Worm (Caenorhabditis elegans) whole organism, L4 larva: ENCODE results near the gene msp-36.

ENCODE experiments used
- D1046.2 ChIP-seq: fragments of 200-800 bp; sonication (Bioruptor generic); IDR thresholded peaks from 2 replicates; pipeline ENCODE4 v1.3.6; 2022; ENCODE audit warnings: missing genetic modification characterization, missing compliant biosample characterization
- F10B5.3 ChIP-seq: sonication (generic microtip); optimal IDR thresholded peaks from 2 replicates; lab custom pipeline; 2016; ENCODE audit warnings: mild to moderate bottlenecking, missing genetic modification characterization, missing compliant biosample characterization
- F37D6.2 ChIP-seq: sonication (generic microtip); optimal IDR thresholded peaks from 2 replicates; lab custom pipeline; 2016; ENCODE audit warnings: mild to moderate bottlenecking, missing genetic modification characterization, missing compliant biosample characterization
- F49E8.2 ChIP-seq: sonication (generic microtip); optimal IDR thresholded peaks from 2 replicates; lab custom pipeline; 2016; ENCODE audit warnings: missing compliant biosample characterization, mild to moderate bottlenecking, missing genetic modification characterization, borderline replicate concordance
- R02D3.7 ChIP-seq: fragments of 150-350 bp; sonication (generic microtip); optimal IDR thresholded peaks from 3 replicates; lab custom pipeline; 2014; ENCODE audit warnings: missing biosample characterization, missing genetic modification characterization
- T20F7.1 ChIP-seq: fragments of 200-800 bp; sonication (Bioruptor generic); optimal IDR thresholded peaks from 2 replicates; lab custom pipeline; 2018; ENCODE audit warnings: mild to moderate bottlenecking, missing genetic modification characterization, missing compliant biosample characterization
- T26A8.4 ChIP-seq: fragments of 200-800 bp; sonication (Bioruptor generic); IDR thresholded peaks from 2 replicates; pipeline ENCODE4 v1.3.6; 2022; ENCODE audit warnings: missing genetic modification characterization, missing compliant biosample characterization
- Y48G9A.11 ChIP-seq: fragments of 200-800 bp; sonication (Bioruptor generic); IDR thresholded peaks from 2 replicates; pipeline ENCODE4 v1.3.6; 2022; ENCODE audit warnings: missing genetic modification reagents, missing genetic modification characterization, missing compliant biosample characterization
- ZK337.2 ChIP-seq: fragments of 200-800 bp; sonication (Bioruptor generic); IDR thresholded peaks from 2 replicates; pipeline ENCODE4 v1.3.6; 2022; ENCODE audit warnings: missing genetic modification reagents, missing genetic modification characterization, missing compliant biosample characterization
- aha-1 ChIP-seq: fragments of 150-350 bp; peaks from one replicate; lab custom pipeline; 2014; ENCODE audit warnings: missing biosample characterization, missing genetic modification characterization
- ama-1 ChIP-seq: fragments of 150-350 bp; optimal IDR thresholded peaks from 2 replicates; lab custom pipeline; 2014; ENCODE audit warnings: inconsistent platforms, mixed read lengths
- ceh-28 ChIP-seq: fragments of 150-350 bp; optimal IDR thresholded peaks from 2 replicates; lab custom pipeline; 2014; ENCODE audit warnings: missing biosample characterization, missing genetic modification reagents, missing genetic modification characterization
- ceh-32 ChIP-seq: sonication (generic microtip); optimal IDR thresholded peaks from 2 replicates; lab custom pipeline; 2016; ENCODE audit warnings: mild to moderate bottlenecking, missing genetic modification characterization, missing compliant biosample characterization; ENCODE audit not compliant: poor library complexity
- ceh-44 ChIP-seq: fragments of 200-800 bp; sonication (Bioruptor generic); IDR thresholded peaks from 2 replicates; pipeline ENCODE4 v1.3.6; 2022; ENCODE audit warnings: missing genetic modification reagents, missing genetic modification characterization, missing compliant biosample characterization
- ceh-82 ChIP-seq: sonication (generic microtip); optimal IDR thresholded peaks from 2 replicates; lab custom pipeline; 2017; ENCODE audit warnings: missing biosample characterization, missing genetic modification characterization
- daf-19 ChIP-seq: fragments of 200-800 bp; sonication (Bioruptor generic); conservative IDR thresholded peaks from 2 replicates; pipeline ENCODE4 v1.3.6; 2022; ENCODE audit warnings: missing genetic modification characterization, missing compliant biosample characterization
- daf-8 ChIP-seq: fragments of 200-800 bp; sonication (Bioruptor generic); IDR thresholded peaks from 2 replicates; pipeline ENCODE4 v1.3.6; 2022; ENCODE audit warnings: missing genetic modification characterization, missing compliant biosample characterization
- dmd-6 ChIP-seq: fragments of 200-800 bp; sonication (Bioruptor generic); IDR thresholded peaks from 2 replicates; pipeline ENCODE4 v1.3.6; 2022; ENCODE audit warnings: missing genetic modification reagents, missing genetic modification characterization, missing compliant biosample characterization
- dmd-9 ChIP-seq: fragments of 200-800 bp; sonication (Bioruptor generic); IDR thresholded peaks from 2 replicates; pipeline ENCODE4 v1.3.6; 2022; ENCODE audit warnings: missing genetic modification reagents, missing genetic modification characterization, missing compliant biosample characterization
- dpl-1 ChIP-seq: fragments of 150-350 bp; optimal IDR thresholded peaks from 2 replicates; lab custom pipeline; 2014; ENCODE audit warnings: missing biosample characterization, missing genetic modification reagents, missing genetic modification characterization
- duxl-1 ChIP-seq: sonication (generic microtip); optimal IDR thresholded peaks from 2 replicates; lab custom pipeline; 2016; ENCODE audit warnings: mild to moderate bottlenecking, missing genetic modification characterization, moderate library complexity, missing compliant biosample characterization; ENCODE audit not compliant: poor library complexity
- dve-1 ChIP-seq: sonication (generic microtip); optimal IDR thresholded peaks from 2 replicates; lab custom pipeline; 2017; ENCODE audit warnings: antibody characterized with exemption, mild to moderate bottlenecking, missing genetic modification characterization, missing compliant biosample characterization; ENCODE audit not compliant: insufficient read depth
- egl-27 ChIP-seq: sonication (generic microtip); optimal IDR thresholded peaks from 3 replicates; lab custom pipeline; 2017; ENCODE audit warnings: missing biosample characterization, missing genetic modification reagents, missing genetic modification characterization
- gei-8 ChIP-seq: fragments of 200-800 bp; sonication (Bioruptor generic); optimal IDR thresholded peaks from 2 replicates; lab custom pipeline; 2018; ENCODE audit warnings: mild to moderate bottlenecking, missing genetic modification characterization, missing compliant biosample characterization
- hif-1 ChIP-seq, 2 experiments: sonication (generic microtip); optimal IDR thresholded peaks; 2 replicates each; lab custom pipeline; 2016 to 2017; ENCODE audit warnings: missing compliant biosample characterization in 2 of 2, missing genetic modification characterization in 2 of 2, missing genetic modification reagents in 2 of 2, missing genotype in 2 of 2, mild to moderate bottlenecking in 1 of 2
- hlh-11 ChIP-seq: fragments of 200-800 bp; sonication (Bioruptor generic); optimal IDR thresholded peaks from 2 replicates; lab custom pipeline; 2018; ENCODE audit warnings: mild to moderate bottlenecking, missing genetic modification characterization, missing compliant biosample characterization
- hlh-30 ChIP-seq: sonication (generic microtip); optimal IDR thresholded peaks from 2 replicates; lab custom pipeline; 2017; ENCODE audit warnings: antibody characterized with exemption, mild to moderate bottlenecking, missing genetic modification characterization, missing compliant biosample characterization; ENCODE audit not compliant: insufficient read depth
- hmg-1.1 ChIP-seq: fragments of 200-800 bp; sonication (Bioruptor generic); IDR thresholded peaks from 2 replicates; pipeline ENCODE4 v1.3.6; 2022; ENCODE audit warnings: missing genetic modification reagents, missing genetic modification characterization, missing compliant biosample characterization
- jun-1 ChIP-seq: fragments of 150-350 bp; optimal IDR thresholded peaks from 2 replicates; lab custom pipeline; 2014; ENCODE audit warnings: missing biosample characterization, missing genetic modification reagents, missing genetic modification characterization
- lin-38 ChIP-seq: fragments of 200-800 bp; sonication (Bioruptor generic); IDR thresholded peaks from 2 replicates; pipeline ENCODE4 v1.3.6; 2022; ENCODE audit warnings: missing genetic modification reagents, missing genetic modification characterization, missing compliant biosample characterization
- lin-39 ChIP-seq: fragments of 150-350 bp; optimal IDR thresholded peaks from 2 replicates; lab custom pipeline; 2014; ENCODE audit warnings: missing biosample characterization, missing genetic modification reagents, missing genetic modification characterization
- lsy-2 ChIP-seq, 2 experiments: fragments of 150-350 bp in 1 of 2; sonication (generic microtip) in 1 of 2; optimal IDR thresholded peaks; 2 replicates each; lab custom pipeline; 2014 to 2017; ENCODE audit warnings: missing biosample characterization in 2 of 2, missing genetic modification characterization in 2 of 2
- madf-5 ChIP-seq, 2 experiments: fragments of 200-800 bp; sonication (Bioruptor generic); IDR thresholded peaks; 2 replicates each; pipeline ENCODE4 v1.3.6; 2022; ENCODE audit warnings: missing compliant biosample characterization in 2 of 2, missing genetic modification characterization in 2 of 2
- mep-1 ChIP-seq: fragments of 150-350 bp; sonication (generic microtip); optimal IDR thresholded peaks from 3 replicates; lab custom pipeline; 2014; ENCODE audit warnings: missing biosample characterization, missing genetic modification characterization
- mxl-2 ChIP-seq: fragments of 200-800 bp; sonication (Bioruptor generic); conservative IDR thresholded peaks from 2 replicates; pipeline ENCODE4 v1.3.6; 2022; ENCODE audit warnings: missing genetic modification reagents, missing genetic modification characterization, missing compliant biosample characterization
- nhr-102 ChIP-seq: sonication (generic microtip); optimal IDR thresholded peaks from 2 replicates; lab custom pipeline; 2016; ENCODE audit warnings: mild to moderate bottlenecking, missing genetic modification characterization, moderate library complexity, missing compliant biosample characterization
- nhr-237 ChIP-seq: sonication (generic microtip); optimal IDR thresholded peaks from 2 replicates; lab custom pipeline; 2017; ENCODE audit warnings: missing biosample characterization, missing genetic modification characterization
- nhr-41 ChIP-seq: fragments of 200-800 bp; sonication (Bioruptor generic); IDR thresholded peaks from 2 replicates; pipeline ENCODE4 v1.3.6; 2022; ENCODE audit warnings: missing genetic modification reagents, missing genetic modification characterization, missing compliant biosample characterization
- nhr-42 ChIP-seq: fragments of 200-800 bp; sonication (Bioruptor generic); IDR thresholded peaks from 2 replicates; pipeline ENCODE4 v1.3.6; 2022; ENCODE audit warnings: missing genetic modification characterization, missing compliant biosample characterization
- nhr-6 ChIP-seq: fragments of 150-350 bp; optimal IDR thresholded peaks from 2 replicates; lab custom pipeline; 2014; ENCODE audit warnings: missing biosample characterization, missing genetic modification characterization
- nhr-76 ChIP-seq: fragments of 150-350 bp; optimal IDR thresholded peaks from 2 replicates; lab custom pipeline; 2014; ENCODE audit warnings: missing biosample characterization, missing genetic modification characterization
- nhr-77 ChIP-seq: fragments of 150-350 bp; optimal IDR thresholded peaks from 2 replicates; lab custom pipeline; 2014; ENCODE audit warnings: missing biosample characterization, missing genetic modification characterization
- php-3 ChIP-seq: fragments of 200-800 bp; sonication (Bioruptor generic); IDR thresholded peaks from 2 replicates; pipeline ENCODE4 v1.3.6; 2022; ENCODE audit warnings: missing genetic modification reagents, missing genetic modification characterization, missing compliant biosample characterization
- saeg-2 ChIP-seq: fragments of 200-800 bp; sonication (Bioruptor generic); IDR thresholded peaks from 2 replicates; pipeline ENCODE4 v1.3.6; 2022; ENCODE audit warnings: missing genetic modification reagents, missing genetic modification characterization, missing compliant biosample characterization
- set-16 ChIP-seq: fragments of 200-800 bp; sonication (Bioruptor generic); IDR thresholded peaks from 2 replicates; pipeline ENCODE4 v1.3.6; 2022; ENCODE audit warnings: missing genetic modification reagents, missing genetic modification characterization, missing compliant biosample characterization
- tra-1 ChIP-seq: fragments of 200-800 bp; sonication (Bioruptor generic); IDR thresholded peaks from 2 replicates; pipeline ENCODE4 v1.3.6; 2022; ENCODE audit warnings: missing genetic modification reagents, missing genetic modification characterization, missing compliant biosample characterization
- vab-7 ChIP-seq: fragments of 200-800 bp; sonication (Bioruptor generic); IDR thresholded peaks from 2 replicates; pipeline ENCODE4 v1.3.6; 2022; ENCODE audit warnings: missing genetic modification reagents, missing genetic modification characterization, missing compliant biosample characterization
- zag-1 ChIP-seq: fragments of 150-350 bp; optimal IDR thresholded peaks from 2 replicates; lab custom pipeline; 2014; ENCODE audit warnings: missing biosample characterization, missing genetic modification characterization
- zip-11 ChIP-seq: fragments of 200-800 bp; sonication (Bioruptor generic); IDR thresholded peaks from 2 replicates; pipeline ENCODE4 v1.3.6; 2022; ENCODE audit warnings: missing genetic modification characterization, missing compliant biosample characterization
- ztf-7 ChIP-seq: fragments of 150-350 bp; optimal IDR thresholded peaks from 2 replicates; lab custom pipeline; 2014; ENCODE audit warnings: missing biosample characterization, missing genetic modification characterization

Gene msp-36

DNA sequence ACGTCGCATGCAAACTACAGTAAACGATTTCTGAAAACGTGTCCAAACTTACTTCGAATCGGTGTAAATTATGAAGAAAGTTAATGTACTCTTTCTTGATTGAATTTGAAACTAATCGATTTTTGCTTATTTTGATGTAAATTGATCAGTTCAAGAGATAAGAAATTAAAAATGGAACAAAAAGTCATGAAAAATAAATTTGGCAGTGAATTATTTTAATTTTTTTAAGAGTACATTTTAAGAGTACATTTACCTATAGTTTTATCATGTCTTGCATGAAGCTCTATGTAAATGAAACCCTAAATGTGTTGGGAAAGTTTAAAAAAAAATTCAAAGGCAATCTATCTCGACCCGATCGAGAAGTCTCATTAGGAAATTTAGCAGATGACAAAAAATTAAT is 39.1 kb upstream of the msp-36 start, which contains the start of gene T04B2.7:
Gene T04B2.7 (minus strand): TSS at position 101 of the 400 bp plus-strand sequence.
- TF ChIP-seq T26A8.4 (GFP tag; lab: Robert Waterston, UW): no peak
- no peak for TF ChIP-seq ceh-44 (GFP tag; lab: Robert Waterston, UW)
- TF ChIP-seq nhr-76: no peak
- no peak for TF ChIP-seq ZK337.2
- TF ChIP-seq T20F7.1 (GFP tag; lab: Kevin White, UChicago): no peak
- no peak for TF ChIP-seq nhr-42 (GFP tag; lab: Robert Waterston, UW)
- TF ChIP-seq ceh-28 (tag; lab: Kevin White, UChicago): no peak
- TF ChIP-seq dpl-1 (GFP tag; lab: Kevin White, UChicago): no peak
- TF ChIP-seq dmd-9: no peak
- no peak for TF ChIP-seq nhr-237
- TF ChIP-seq F49E8.2: no peak
- TF ChIP-seq ceh-32: no peak
- no peak for TF ChIP-seq ama-1
- no peak for TF ChIP-seq D1046.2
- TF ChIP-seq dmd-6: no peak
- TF ChIP-seq gei-8 (GFP tag; lab: Kevin White, UChicago): no peak
- TF ChIP-seq nhr-102 (tag; lab: Kevin White, UChicago): no peak
- no peak for TF ChIP-seq R02D3.7 (tag; lab: Kevin White, UChicago)
- TF ChIP-seq, all 104 proteins: peak for 0

DNA sequence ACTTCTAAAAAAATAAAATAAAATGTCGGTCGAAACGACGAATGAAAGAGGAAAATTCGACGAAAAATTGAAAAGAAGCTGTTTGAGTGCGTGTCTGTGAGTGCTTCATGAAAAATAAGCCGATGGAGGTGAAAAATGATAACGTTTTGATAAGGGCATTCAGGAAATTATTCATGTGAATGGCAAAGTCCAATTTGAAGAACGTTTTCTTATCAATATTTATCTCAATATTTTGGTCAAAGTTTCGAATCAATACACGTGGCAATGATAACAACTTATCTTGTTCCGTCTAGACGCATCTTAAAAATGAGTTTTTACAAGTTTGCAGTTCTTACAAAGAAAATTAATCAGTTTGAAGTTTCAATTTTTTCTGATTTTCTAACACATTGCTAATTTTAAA is 36.1 kb upstream of the msp-36 start:
- TF ChIP-seq zip-11 (GFP tag; lab: Robert Waterston, UW): no peak
- no peak for TF ChIP-seq nhr-41 (GFP tag; lab: Robert Waterston, UW)
- no peak for TF ChIP-seq duxl-1
- TF ChIP-seq ceh-82 (tag; lab: Kevin White, UChicago): no peak
- no peak for TF ChIP-seq dpl-1 (GFP tag; lab: Kevin White, UChicago)
- TF ChIP-seq lin-39: no peak
- peak; percentile 41 for TF ChIP-seq nhr-77 (tag; lab: Kevin White, UChicago)
- TF ChIP-seq mxl-2: 0 out of 2 replicates have a peak, but pooled peaks have one; percentile 22
- no peak for TF ChIP-seq F37D6.2 (tag; lab: Kevin White, UChicago)
- no peak for TF ChIP-seq Y48G9A.11 (GFP tag; lab: Robert Waterston, UW)
- TF ChIP-seq gei-8 (GFP tag; lab: Kevin White, UChicago): no peak
- no peak for TF ChIP-seq F10B5.3 (tag; lab: Kevin White, UChicago)
- TF ChIP-seq hif-1 (tag; optimal IDR thresholded peaks at IDR 0.05; lab: Kevin White, UChicago): no peak
- no peak for TF ChIP-seq daf-19
- no peak for TF ChIP-seq egl-27 (tag; lab: Kevin White, UChicago)
- no peak for TF ChIP-seq madf-5 (GFP tag; IDR thresholded peaks at IDR 0.05; lab: Robert Waterston, UW)
- TF ChIP-seq hmg-1.1 (GFP tag; lab: Robert Waterston, UW): no peak
- no peak for TF ChIP-seq nhr-42 (GFP tag; lab: Robert Waterston, UW)
- peak; percentile 19; the same call in 1 of the 2 replicates for TF ChIP-seq lin-38
- no peak for TF ChIP-seq jun-1 (tag; lab: Kevin White, UChicago)
- TF ChIP-seq daf-8 (GFP tag; lab: Robert Waterston, UW): no peak
- no peak for TF ChIP-seq nhr-6 (tag; lab: Kevin White, UChicago)
- no peak for TF ChIP-seq nhr-237
- peak; percentile 87 for TF ChIP-seq aha-1 (tag; lab: Kevin White, UChicago)
- peak; percentile 44 for TF ChIP-seq hlh-30 (tag; lab: Kevin White, UChicago)
- TF ChIP-seq tra-1: peak; percentile 63; the same call in 1 of the 2 replicates
- no peak for TF ChIP-seq vab-7 (GFP tag; lab: Robert Waterston, UW)
- TF ChIP-seq php-3 (GFP tag; lab: Robert Waterston, UW): peak; percentile 65; the same call in 1 of the 2 replicates
- peak; percentile 80 for TF ChIP-seq hlh-11 (tag; lab: Kevin White, UChicago)
- TF ChIP-seq ZK337.2: no peak
- peak in 1 of 2 experiments; percentile 1 for TF ChIP-seq lsy-2 (tag; optimal IDR thresholded peaks at IDR 0.05; lab: Kevin White, UChicago)
- TF ChIP-seq set-16: no peak
- TF ChIP-seq dve-1 (tag; lab: Kevin White, UChicago): peak; percentile 93
- no peak for TF ChIP-seq zag-1 (tag; lab: Kevin White, UChicago)
- TF ChIP-seq ztf-7: no peak
- TF ChIP-seq saeg-2: 0 out of 2 replicates have a peak, but pooled peaks have one; percentile 19
- no peak for TF ChIP-seq mep-1
